Fruit fly (Drosophila melanogaster): Measurements from ENCODE around the gene CG11885.

- TF ChIP-seq psq (GFP tag; optimal IDR thresholded peaks at IDR 0.05) (no peak), h (GFP tag; optimal IDR thresholded peaks at IDR 0.05) (no peak), Myc (optimal IDR thresholded peaks at IDR 0.05) (no peak), usp (GFP tag; optimal IDR thresholded peaks at IDR 0.05) (no peak), tai (GFP tag; optimal IDR thresholded peaks at IDR 0.05) (no peak), pan (optimal IDR thresholded peaks at IDR 0.05) (no peak), Hr83 (GFP tag; optimal IDR thresholded peaks at IDR 0.05; ENCODE audit: poor library complexity, severe bottlenecking) (no peak), fru (GFP tag; optimal IDR thresholded peaks at IDR 0.05) (no peak)
These were observed 16.2 kb upstream of the CG11885 start for dm6 chr2L:437498-437897.

All from whole organism, wandering third instar larva.